Worm (Caenorhabditis elegans) whole organism, early embryonic: Measurements from ENCODE around the gene Y43F8B.7.

Experiments used
- B0310.2 ChIP-seq: sonication (generic microtip); optimal IDR thresholded peaks from 2 replicates; lab custom pipeline; 2016; ENCODE audit warnings: mild to moderate bottlenecking, missing genetic modification characterization, missing compliant biosample characterization
- F13C5.2 ChIP-seq: sonication (generic microtip); optimal IDR thresholded peaks from 2 replicates; lab custom pipeline; 2017; ENCODE audit warnings: mild to moderate bottlenecking, missing genetic modification characterization, inconsistent platforms, missing compliant biosample characterization
- aly-1 ChIP-seq: sonication (generic microtip); optimal IDR thresholded peaks from 2 replicates; lab custom pipeline; 2016; ENCODE audit warnings: missing genetic modification characterization, missing compliant biosample characterization
- ama-1 ChIP-seq: fragments of 150-350 bp; optimal IDR thresholded peaks from 2 replicates; lab custom pipeline; 2014
- ceh-13 ChIP-seq: fragments of 200-800 bp; sonication (Bioruptor generic); optimal IDR thresholded peaks from 2 replicates; lab custom pipeline; 2018; ENCODE audit warnings: mild to moderate bottlenecking, missing genetic modification characterization, missing compliant biosample characterization
- ceh-36 ChIP-seq: sonication (generic microtip); optimal IDR thresholded peaks from 2 replicates; lab custom pipeline; 2016; ENCODE audit warnings: missing genetic modification characterization, inconsistent platforms, missing compliant biosample characterization
- ets-7 ChIP-seq: sonication (generic microtip); optimal IDR thresholded peaks from 2 replicates; lab custom pipeline; 2016; ENCODE audit warnings: missing genotype, missing genetic modification characterization, missing compliant biosample characterization
- flt-1 ChIP-seq: fragments of 200-800 bp; sonication (Bioruptor generic); IDR thresholded peaks from 2 replicates; pipeline ENCODE4 v1.3.6; 2022; ENCODE audit warnings: missing genetic modification characterization, missing compliant biosample characterization
- hmbx-1 ChIP-seq: sonication (generic microtip); optimal IDR thresholded peaks from 2 replicates; lab custom pipeline; 2016; ENCODE audit warnings: mild to moderate bottlenecking, missing genetic modification characterization, missing compliant biosample characterization
- hmg-4 ChIP-seq: fragments of 200-800 bp; sonication (Bioruptor generic); optimal IDR thresholded peaks from 2 replicates; lab custom pipeline; 2018; ENCODE audit warnings: mild to moderate bottlenecking, missing genetic modification characterization, missing compliant biosample characterization
- hnd-1 ChIP-seq: sonication (generic microtip); optimal IDR thresholded peaks from 2 replicates; lab custom pipeline; 2016; ENCODE audit warnings: missing genetic modification characterization, missing compliant biosample characterization
- pes-1 ChIP-seq: fragments of 200-800 bp; sonication (Bioruptor generic); IDR thresholded peaks from 2 replicates; pipeline ENCODE4 v1.3.6; 2022; ENCODE audit warnings: missing genetic modification reagents, missing genetic modification characterization, missing compliant biosample characterization
- scrt-1 ChIP-seq: fragments of 200-800 bp; sonication (Bioruptor generic); IDR thresholded peaks from 2 replicates; pipeline ENCODE4 v1.3.6; 2022; ENCODE audit warnings: missing genetic modification characterization, missing compliant biosample characterization
- sea-1 ChIP-seq: fragments of 200-800 bp; sonication (Bioruptor generic); conservative IDR thresholded peaks from 2 replicates; pipeline ENCODE4 v1.3.6; 2022; ENCODE audit warnings: missing genetic modification characterization, missing compliant biosample characterization
- tbx-11 ChIP-seq: fragments of 200-800 bp; sonication (Bioruptor generic); IDR thresholded peaks from 2 replicates; pipeline ENCODE4 v1.3.6; 2022; ENCODE audit warnings: missing genetic modification characterization, missing compliant biosample characterization
- tbx-37 ChIP-seq: fragments of 200-800 bp; sonication (Bioruptor generic); conservative IDR thresholded peaks from 2 replicates; pipeline ENCODE4 v1.3.6; 2022; ENCODE audit warnings: missing genetic modification reagents, missing genetic modification characterization, missing compliant biosample characterization
- tra-4 ChIP-seq: sonication (generic microtip); optimal IDR thresholded peaks from 2 replicates; lab custom pipeline; 2017; ENCODE audit warnings: missing genetic modification characterization, missing compliant biosample characterization

Gene Y43F8B.7

ce11 chrV:19490461-19490860 is at the start of gene Y43F8B.7:
Gene Y43F8B.7 (plus strand): TSS chrV:19490761.
- TF ChIP-seq hmbx-1 (tag; lab: Kevin White, UChicago) (no peak), hnd-1 (tag; lab: Kevin White, UChicago) (no peak), pes-1 (GFP tag; lab: Robert Waterston, UW) (no peak), ceh-13 (no peak), tbx-11 (GFP tag; lab: Robert Waterston, UW) (no peak), tra-4 (tag; lab: Kevin White, UChicago) (no peak), sea-1 (GFP tag; lab: Robert Waterston, UW) (no peak), scrt-1 (no peak), aly-1 (tag; lab: Kevin White, UChicago) (no peak), ets-7 (no peak), hmg-4 (GFP tag; lab: Kevin White, UChicago) (no peak), ceh-36 (tag; lab: Kevin White, UChicago) (no peak), ama-1 (lab: Kevin White, UChicago) (no peak), tbx-37 (GFP tag; lab: Robert Waterston, UW) (no peak), flt-1 (GFP tag; lab: Robert Waterston, UW) (no peak), F13C5.2 (tag; lab: Kevin White, UChicago) (no peak), B0310.2 (tag; lab: Kevin White, UChicago) (no peak)

ce11 chrV:19443599-19443998 is 47.0 kb upstream of the Y43F8B.7 start:
- no peak for TF ChIP-seq flt-1 (GFP tag; lab: Robert Waterston, UW)
- no peak for TF ChIP-seq hnd-1 (tag; lab: Kevin White, UChicago)
- no peak for TF ChIP-seq F13C5.2 (tag; lab: Kevin White, UChicago)
- no peak for TF ChIP-seq aly-1 (tag; lab: Kevin White, UChicago)
- no peak for TF ChIP-seq ceh-36 (tag; lab: Kevin White, UChicago)
- TF ChIP-seq sea-1 (GFP tag; lab: Robert Waterston, UW) = no peak
- TF ChIP-seq hmg-4 (GFP tag; lab: Kevin White, UChicago) = no peak
- TF ChIP-seq tbx-37 (GFP tag; lab: Robert Waterston, UW) = no peak
- TF ChIP-seq scrt-1 = no peak
- TF ChIP-seq tbx-11 (GFP tag; lab: Robert Waterston, UW) = no peak
- no peak for TF ChIP-seq ceh-13
- no peak for TF ChIP-seq ama-1 (lab: Kevin White, UChicago)
- no peak for TF ChIP-seq hmbx-1 (tag; lab: Kevin White, UChicago)
- TF ChIP-seq B0310.2 (tag; lab: Kevin White, UChicago) = no peak
- no peak for TF ChIP-seq tra-4 (tag; lab: Kevin White, UChicago)
- no peak for TF ChIP-seq ets-7
- TF ChIP-seq pes-1 (GFP tag; lab: Robert Waterston, UW) = no peak

- TF ChIP-seq hmbx-1 (tag; lab: Kevin White, UChicago) (no peak), ets-7 (no peak), hnd-1 (tag; lab: Kevin White, UChicago) (no peak)
Measured at ce11 chrV:19445442-19445841, 45.1 kb upstream of the Y43F8B.7 start, which contains the start of gene M04C3.1. Gene M04C3.1 (minus strand): TSS chrV:19445605.

ce11 chrV:19448805-19449204 is 41.8 kb upstream of the Y43F8B.7 start, which contains the start of gene M04C3.2:
Gene M04C3.2 (minus strand): TSS chrV:19448905.
- TF ChIP-seq ceh-36 (tag; lab: Kevin White, UChicago) (no peak), hnd-1 (tag; lab: Kevin White, UChicago) (no peak), sea-1 (GFP tag; lab: Robert Waterston, UW) (no peak), F13C5.2 (tag; lab: Kevin White, UChicago) (no peak), pes-1 (GFP tag; lab: Robert Waterston, UW) (no peak), tra-4 (tag; lab: Kevin White, UChicago) (no peak)

- TF ChIP-seq hmg-4 (GFP tag; lab: Kevin White, UChicago) (no peak), B0310.2 (tag; lab: Kevin White, UChicago) (no peak), flt-1 (GFP tag; lab: Robert Waterston, UW) (no peak), scrt-1 (no peak), ama-1 (lab: Kevin White, UChicago) (no peak), tra-4 (tag; lab: Kevin White, UChicago) (no peak), hnd-1 (tag; lab: Kevin White, UChicago) (no peak)
Measured at ce11 chrV:19449544-19449943, 41.0 kb upstream of the Y43F8B.7 start, which contains the start of gene M04C3.5. Gene M04C3.5 (plus strand): TSS chrV:19449733.

ce11 chrV:19455650-19456049 is 34.9 kb upstream of the Y43F8B.7 start, which contains the start of the genes Y43F8B.13 and Y43F8B.14:
Gene Y43F8B.13 (plus strand): TSS chrV:19455950.
Gene Y43F8B.14 (minus strand): TSS chrV:19455971.
- TF ChIP-seq scrt-1 (no peak), F13C5.2 (tag; lab: Kevin White, UChicago) (no peak), pes-1 (GFP tag; lab: Robert Waterston, UW) (no peak), hnd-1 (tag; lab: Kevin White, UChicago) (no peak)

ce11 chrV:19457120-19457519 is 33.4 kb upstream of the Y43F8B.7 start, which contains the start of gene Y43F8B.24:
Gene Y43F8B.24 (plus strand): TSS chrV:19457420.
- TF ChIP-seq B0310.2 (tag; lab: Kevin White, UChicago) (no peak), aly-1 (tag; lab: Kevin White, UChicago) (no peak), hmg-4 (GFP tag; lab: Kevin White, UChicago) (no peak), pes-1 (GFP tag; lab: Robert Waterston, UW) (no peak), hnd-1 (tag; lab: Kevin White, UChicago) (no peak), hmbx-1 (tag; lab: Kevin White, UChicago) (no peak), sea-1 (GFP tag; lab: Robert Waterston, UW) (no peak), ceh-36 (tag; lab: Kevin White, UChicago) (no peak), ama-1 (lab: Kevin White, UChicago) (no peak), ets-7 (no peak), tra-4 (tag; lab: Kevin White, UChicago) (no peak), ceh-13 (no peak), tbx-11 (GFP tag; lab: Robert Waterston, UW) (no peak), tbx-37 (GFP tag; lab: Robert Waterston, UW) (no peak)
